Fruit fly (Drosophila melanogaster): ENCODE results near the gene CG12301.

CG12301 gene

DNA sequence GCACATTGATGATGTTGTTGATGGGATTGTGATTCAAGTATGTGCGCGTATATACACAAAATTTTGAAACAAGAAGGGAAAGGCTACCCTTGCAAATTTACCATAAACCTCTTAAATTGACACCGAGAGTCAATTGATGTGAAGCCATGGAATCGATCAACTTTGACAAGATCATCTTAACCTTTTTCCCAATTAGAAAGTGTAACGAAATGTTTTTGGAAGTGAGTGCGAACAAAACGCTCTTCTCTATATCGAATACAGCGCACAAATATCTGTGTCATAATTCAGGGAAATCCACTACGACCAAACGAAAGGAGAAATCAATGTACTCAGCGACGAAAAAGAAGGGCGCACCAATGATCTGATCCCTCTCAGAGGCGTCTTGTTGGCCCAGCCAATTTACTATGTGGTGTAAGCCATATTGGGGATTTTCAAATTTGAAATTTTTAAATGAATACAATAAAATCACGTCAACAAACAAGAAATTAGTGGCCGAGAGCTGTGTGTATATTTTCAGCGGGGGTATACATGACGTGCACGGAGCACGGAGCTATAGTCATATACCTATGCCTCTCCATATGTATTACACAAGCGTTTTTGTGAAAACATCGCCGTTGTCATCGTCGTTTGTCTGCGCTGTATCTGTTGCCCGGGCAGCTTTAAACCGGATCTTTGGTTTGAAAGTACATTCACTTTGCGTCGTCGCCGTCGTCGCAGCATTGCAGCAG, 47.0 kb upstream of the CG12301 start (continued):
- peak; percentile 53 for TF ChIP-seq CG9139 (GFP tag; optimal IDR thresholded peaks at IDR 0.05)
- TF ChIP-seq CG8119 (GFP tag; IDR thresholded peaks at IDR 0.05), result peak; percentile 75
- TF ChIP-seq esn (GFP tag; optimal IDR thresholded peaks at IDR 0.05), result peak; percentile 87
- peak; percentile 16 for TF ChIP-seq CG6854 (GFP tag; optimal IDR thresholded peaks at IDR 0.05)
- peak; percentile 63 for TF ChIP-seq CG10669 (GFP tag; optimal IDR thresholded peaks at IDR 0.05)
- peak; percentile 72 for TF ChIP-seq CG3032 (tag; optimal IDR thresholded peaks at IDR 0.05)
- TF ChIP-seq CG7368 (GFP tag; optimal IDR thresholded peaks at IDR 0.05), result peak; percentile 73
- peak; percentile 52 for TF ChIP-seq Blimp-1 (GFP tag; optimal IDR thresholded peaks at IDR 0.05)
- TF ChIP-seq Gug (GFP tag; IDR thresholded peaks at IDR 0.05), result peak; percentile 24; the same call in 1 of the 2 replicates
- TF ChIP-seq ss (GFP tag; optimal IDR thresholded peaks at IDR 0.05), result peak; percentile 64 to 66
- TF ChIP-seq Hr39 (GFP tag; optimal IDR thresholded peaks at IDR 0.05), result peak; percentile 89
- TF ChIP-seq CG32006 (GFP tag; optimal IDR thresholded peaks at IDR 0.05), result peak; percentile 69
- TF ChIP-seq svp (GFP tag), result peak; percentile 97
- peak; percentile 33 for TF ChIP-seq CG8319 (GFP tag; optimal IDR thresholded peaks at IDR 0.05)
- TF ChIP-seq fd85E (GFP tag; optimal IDR thresholded peaks at IDR 0.05), result no peak
- TF ChIP-seq cyc (GFP tag; optimal IDR thresholded peaks at IDR 0.05), result peak; percentile 84

- TF ChIP-seq CG8319 (GFP tag; optimal IDR thresholded peaks at IDR 0.05) (peak; percentile 44), CG11902 (GFP tag; optimal IDR thresholded peaks at IDR 0.05) (peak; percentile 32), CG15336 (GFP tag; IDR thresholded peaks at IDR 0.05) (peak; percentile 28; the same call in 1 of the 2 replicates), dsx (GFP tag; optimal IDR thresholded peaks at IDR 0.05; ENCODE audit: poor library complexity, severe bottlenecking) (peak; percentile 11), CG6163 (GFP tag; IDR thresholded peaks at IDR 0.05) (peak; percentile 8; the same call in 1 of the 3 replicates), dac (GFP tag; optimal IDR thresholded peaks at IDR 0.05) (peak; percentile 70), Sox15 (GFP tag; optimal IDR thresholded peaks at IDR 0.05) (peak; percentile 76), CG10631 (GFP tag; optimal IDR thresholded peaks at IDR 0.05) (peak; percentile 80), Sox14 (GFP tag; optimal IDR thresholded peaks at IDR 0.05) (peak; percentile 77), Hr39 (GFP tag; optimal IDR thresholded peaks at IDR 0.05) (peak; percentile 81), achi (GFP tag; optimal IDR thresholded peaks at IDR 0.05) (peak; percentile 67), acj6 (GFP tag; optimal IDR thresholded peaks at IDR 0.05) (peak; percentile 76), CG8119 (GFP tag; IDR thresholded peaks at IDR 0.05) (0 out of 3 replicates have a peak, but pooled peaks have one; percentile 37), CG11762 (GFP tag; optimal IDR thresholded peaks at IDR 0.05; ENCODE audit: insufficient read depth) (peak; percentile 58), CG7368 (GFP tag; optimal IDR thresholded peaks at IDR 0.05) (peak; percentile 44), Eip75B (GFP tag; optimal IDR thresholded peaks at IDR 0.05) (peak; percentile 76), CG4318 (GFP tag; optimal IDR thresholded peaks at IDR 0.05) (peak; percentile 60), net (GFP tag; optimal IDR thresholded peaks at IDR 0.05) (peak; percentile 79), Sox102F (GFP tag; optimal IDR thresholded peaks at IDR 0.05) (peak; percentile 69), CG34406 (GFP tag; optimal IDR thresholded peaks at IDR 0.05) (peak; percentile 76), vri (GFP tag; optimal IDR thresholded peaks at IDR 0.05) (peak; percentile 24), Hr4 (GFP tag; optimal IDR thresholded peaks at IDR 0.05) (peak; percentile 79), CG31627 (GFP tag; optimal IDR thresholded peaks at IDR 0.05) (peak; percentile 79), CG3919 (GFP tag; optimal IDR thresholded peaks at IDR 0.05) (peak; percentile 67), lz (GFP tag; optimal IDR thresholded peaks at IDR 0.05) (peak; percentile 79), esn (GFP tag; optimal IDR thresholded peaks at IDR 0.05) (peak; percentile 87), Met (GFP tag; optimal IDR thresholded peaks at IDR 0.05) (peak; percentile 75), eg (GFP tag; IDR thresholded peaks at IDR 0.05) (peak; percentile 30; the same call in 1 of the 3 replicates), fkh (GFP tag; optimal IDR thresholded peaks at IDR 0.05) (peak; percentile 23), CG6276 (GFP tag; optimal IDR thresholded peaks at IDR 0.05) (peak; percentile 81), topi (GFP tag; optimal IDR thresholded peaks at IDR 0.05) (peak; percentile 83), salr (GFP tag; optimal IDR thresholded peaks at IDR 0.05) (peak; percentile 19 to 86), CG6808 (GFP tag; optimal IDR thresholded peaks at IDR 0.05) (peak; percentile 78), CG11294 (GFP tag; IDR thresholded peaks at IDR 0.05) (peak; percentile 37; the same call in 1 of the 2 replicates), CG9139 (GFP tag; optimal IDR thresholded peaks at IDR 0.05) (peak; percentile 51)
These were observed 46.0 kb upstream of the CG12301 start for dm6 chr3L:15534274-15535227.

Measured in whole organism, prepupa.